Fruit fly (Drosophila melanogaster) whole organism, embryonic: ENCODE results near the gene Rbp.

Experiments
- ATbp ChIP-seq: fragments of 200-800 bp; sonication (Bioruptor generic); optimal IDR thresholded peaks from 2 replicates; lab custom pipeline; 2017; ENCODE audit warnings: missing biosample characterization, mild to moderate bottlenecking, missing genetic modification characterization, missing genetic modification reagents
- Adf1 ChIP-seq: fragments of 200-800 bp; sonication (Bioruptor generic); IDR thresholded peaks from 2 replicates; pipeline ENCODE4 v1.3.6; 2022; ENCODE audit warnings: missing biosample characterization, missing genetic modification characterization
- Aef1 ChIP-seq: fragments of 200-800 bp; sonication (Bioruptor generic); IDR thresholded peaks from 3 replicates; pipeline ENCODE4 v1.3.6; 2022; ENCODE audit warnings: missing biosample characterization, missing genetic modification characterization
- Atf3 ChIP-seq: fragments of 200-800 bp; sonication (Bioruptor generic); optimal IDR thresholded peaks from 3 replicates; lab custom pipeline; 2016; ENCODE audit warnings: missing biosample characterization, missing genetic modification characterization
- CG10959 ChIP-seq: fragments of 200-800 bp; sonication (Bioruptor generic); IDR thresholded peaks from 2 replicates; pipeline ENCODE4 v1.3.6; 2022; ENCODE audit warnings: missing biosample characterization, missing genetic modification characterization
- CG12659 ChIP-seq: fragments of 200-800 bp; sonication (Bioruptor generic); optimal IDR thresholded peaks from 3 replicates; lab custom pipeline; 2017; ENCODE audit warnings: mild to moderate bottlenecking, missing biosample characterization, missing genetic modification reagents, missing genetic modification characterization
- CG14441 ChIP-seq: fragments of 200-800 bp; sonication (Bioruptor generic); IDR thresholded peaks from 2 replicates; pipeline ENCODE4 v1.3.6; 2022; ENCODE audit warnings: missing biosample characterization, missing genetic modification characterization
- CG15514 ChIP-seq: fragments of 200-800 bp; sonication (Bioruptor generic); optimal IDR thresholded peaks from 3 replicates; lab custom pipeline; 2017; ENCODE audit warnings: missing biosample characterization, missing genetic modification characterization, mild to moderate bottlenecking, moderate library complexity, missing genetic modification reagents
- CG15601 ChIP-seq: fragments of 200-800 bp; sonication (Bioruptor generic); optimal IDR thresholded peaks from 3 replicates; lab custom pipeline; 2019; ENCODE audit warnings: missing biosample characterization, mild to moderate bottlenecking, missing genetic modification characterization, moderate library complexity
- CG17186 ChIP-seq: fragments of 200-800 bp; sonication (Bioruptor generic); optimal IDR thresholded peaks from 3 replicates; lab custom pipeline; 2017; ENCODE audit warnings: missing biosample characterization, missing genetic modification reagents, missing genetic modification characterization
- CG18764 ChIP-seq: fragments of 200-800 bp; sonication (Bioruptor generic); optimal IDR thresholded peaks from 3 replicates; lab custom pipeline; 2016; ENCODE audit warnings: missing biosample characterization, missing genetic modification characterization
- CG2120 ChIP-seq: fragments of 200-800 bp; sonication (Bioruptor generic); optimal IDR thresholded peaks from 3 replicates; lab custom pipeline; 2016; ENCODE audit warnings: missing biosample characterization, missing genetic modification characterization
- CG30020 ChIP-seq: fragments of 200-800 bp; optimal IDR thresholded peaks from 2 replicates; lab custom pipeline; 2019; ENCODE audit warnings: missing biosample characterization, mild to moderate bottlenecking, missing genetic modification characterization, moderate library complexity
- CG32532 ChIP-seq: fragments of 200-800 bp; sonication (Bioruptor generic); IDR thresholded peaks from 2 replicates; pipeline ENCODE4 v1.3.6; 2022; ENCODE audit warnings: missing biosample characterization, missing genetic modification characterization
- CG34376 ChIP-seq: fragments of 200-800 bp; sonication (Bioruptor generic); optimal IDR thresholded peaks from 2 replicates; lab custom pipeline; 2018; ENCODE audit warnings: missing biosample characterization, mild to moderate bottlenecking, missing genetic modification characterization
- CG3995 ChIP-seq: fragments of 200-800 bp; sonication (Bioruptor generic); optimal IDR thresholded peaks from 3 replicates; lab custom pipeline; 2016; ENCODE audit warnings: missing biosample characterization, missing genetic modification characterization
- CG4707 ChIP-seq: fragments of 200-800 bp; sonication (Bioruptor generic); optimal IDR thresholded peaks from 2 replicates; lab custom pipeline; 2018; ENCODE audit warnings: missing biosample characterization, mild to moderate bottlenecking, missing genetic modification characterization, moderate library complexity
- CG6689 ChIP-seq: fragments of 200-800 bp; sonication (Bioruptor generic); IDR thresholded peaks from 2 replicates; pipeline ENCODE4 v1.3.6; 2022; ENCODE audit warnings: missing biosample characterization, missing genetic modification characterization
- CG7271 ChIP-seq: fragments of 200-800 bp; sonication (Bioruptor generic); optimal IDR thresholded peaks from 2 replicates; lab custom pipeline; 2018; ENCODE audit warnings: missing biosample characterization, mild to moderate bottlenecking, missing genetic modification characterization, moderate library complexity
- Chrac-16 ChIP-seq: fragments of 200-800 bp; sonication (Bioruptor generic); optimal IDR thresholded peaks from 3 replicates; lab custom pipeline; 2016; ENCODE audit warnings: missing biosample characterization, missing genetic modification characterization
- CoRest ChIP-seq: fragments of 200-800 bp; sonication (Bioruptor generic); optimal IDR thresholded peaks from 3 replicates; lab custom pipeline; 2018; ENCODE audit warnings: missing biosample characterization, mild to moderate bottlenecking, missing genetic modification characterization, moderate library complexity
- D19A ChIP-seq: fragments of 200-800 bp; optimal IDR thresholded peaks from 3 replicates; lab custom pipeline; 2019; ENCODE audit warnings: missing biosample characterization, mild to moderate bottlenecking, missing genetic modification characterization, moderate library complexity
- Deaf1 ChIP-seq: fragments of 200-800 bp; optimal IDR thresholded peaks from 3 replicates; lab custom pipeline; 2019; ENCODE audit warnings: missing biosample characterization, mild to moderate bottlenecking, missing genetic modification characterization, moderate library complexity
- Dll ChIP-seq: fragments of 200-800 bp; sonication (Bioruptor generic); IDR thresholded peaks from 4 replicates; pipeline ENCODE4 v1.3.6; 2022; ENCODE audit warnings: missing biosample characterization, missing genetic modification characterization; ENCODE audit not compliant: partially characterized antibody
- HLH4C ChIP-seq: fragments of 200-800 bp; sonication (Bioruptor generic); IDR thresholded peaks from 3 replicates; pipeline ENCODE4 v1.3.6; 2022; ENCODE audit warnings: missing biosample characterization, missing genetic modification characterization; ENCODE audit not compliant: partially characterized antibody
- HLHmδ ChIP-seq: fragments of 200-800 bp; sonication (Bioruptor generic); optimal IDR thresholded peaks from 2 replicates; lab custom pipeline; 2018; ENCODE audit warnings: missing biosample characterization, mild to moderate bottlenecking, missing genetic modification characterization, moderate library complexity
- Hr51 ChIP-seq, 2 experiments: fragments of 200-800 bp; sonication (Bioruptor generic); optimal IDR thresholded peaks; 2 replicates in 1 of 2; 3 replicates in 1 of 2; lab custom pipeline; 2016 to 2018; ENCODE audit warnings: missing biosample characterization in 2 of 2, missing genetic modification characterization in 2 of 2, mild to moderate bottlenecking in 1 of 2, moderate library complexity in 1 of 2
- Kr ChIP-seq: fragments of 200-800 bp; sonication (Bioruptor generic); optimal IDR thresholded peaks from 2 replicates; lab custom pipeline; 2017; ENCODE audit warnings: missing biosample characterization, mild to moderate bottlenecking, missing genetic modification characterization
- Med ChIP-seq: fragments of 200-800 bp; sonication (Bioruptor generic); peaks from one replicate; lab custom pipeline; 2016; ENCODE audit warnings: missing biosample characterization, missing genetic modification characterization, mild to moderate bottlenecking, inconsistent platforms, moderate library complexity
- NC2β ChIP-seq: fragments of 200-800 bp; sonication (Bioruptor generic); optimal IDR thresholded peaks from 2 replicates; lab custom pipeline; 2016; ENCODE audit warnings: missing biosample characterization, missing genetic modification characterization
- amos ChIP-seq: fragments of 200-800 bp; sonication (Bioruptor generic); IDR thresholded peaks from 2 replicates; pipeline ENCODE4 v1.3.6; 2022; ENCODE audit warnings: missing biosample characterization, missing genetic modification characterization; ENCODE audit not compliant: partially characterized antibody
- ara ChIP-seq: fragments of 200-800 bp; sonication (Bioruptor generic); IDR thresholded peaks from 2 replicates; pipeline ENCODE4 v1.3.6; 2022; ENCODE audit warnings: missing biosample characterization, missing genetic modification characterization
- bowl ChIP-seq: fragments of 200-800 bp; sonication (Bioruptor generic); IDR thresholded peaks from 2 replicates; pipeline ENCODE4 v1.3.6; 2022; ENCODE audit warnings: missing biosample characterization, missing genetic modification characterization
- chn ChIP-seq: fragments of 200-800 bp; sonication (Bioruptor generic); optimal IDR thresholded peaks from 2 replicates; lab custom pipeline; 2016; ENCODE audit warnings: missing biosample characterization, missing genetic modification characterization
- corto ChIP-seq: fragments of 200-800 bp; sonication (Bioruptor generic); optimal IDR thresholded peaks from 2 replicates; lab custom pipeline; 2016; ENCODE audit warnings: missing biosample characterization, mild to moderate bottlenecking, missing genetic modification characterization, moderate library complexity
- dm ChIP-seq: fragments of 200-800 bp; sonication (Bioruptor generic); optimal IDR thresholded peaks from 3 replicates; lab custom pipeline; 2016; ENCODE audit warnings: missing biosample characterization, missing genetic modification characterization
- eyg ChIP-seq: fragments of 200-800 bp; sonication (Bioruptor generic); optimal IDR thresholded peaks from 3 replicates; lab custom pipeline; 2016; ENCODE audit warnings: missing biosample characterization, missing genetic modification characterization
- gro ChIP-seq: fragments of 200-800 bp; sonication (Bioruptor generic); optimal IDR thresholded peaks from 2 replicates; lab custom pipeline; 2016; ENCODE audit warnings: missing biosample characterization, missing genetic modification characterization
- h ChIP-seq: fragments of >200 bp; optimal IDR thresholded peaks from 2 replicates; lab custom pipeline; 2017
- hb ChIP-seq: fragments of 200-800 bp; sonication (Bioruptor generic); IDR thresholded peaks from 3 replicates; pipeline ENCODE4 v1.3.6; 2022; ENCODE audit warnings: missing biosample characterization, missing genetic modification characterization; ENCODE audit not compliant: partially characterized antibody
- inv ChIP-seq: fragments of 200-800 bp; sonication (Bioruptor generic); IDR thresholded peaks from 2 replicates; pipeline ENCODE4 v1.3.6; 2022; ENCODE audit warnings: missing biosample characterization, missing genetic modification characterization; ENCODE audit not compliant: partially characterized antibody
- jigr1 ChIP-seq: fragments of 200-800 bp; sonication (Bioruptor generic); IDR thresholded peaks from 3 replicates; pipeline ENCODE4 v1.3.6; 2022; ENCODE audit warnings: missing biosample characterization, missing genetic modification characterization
- kah ChIP-seq: fragments of 200-800 bp; sonication (Bioruptor generic); optimal IDR thresholded peaks from 2 replicates; lab custom pipeline; 2018; ENCODE audit warnings: missing biosample characterization, mild to moderate bottlenecking, missing genetic modification characterization
- nerfin-2 ChIP-seq: fragments of 200-800 bp; sonication (Bioruptor generic); IDR thresholded peaks from 2 replicates; pipeline ENCODE4 v1.3.6; 2022; ENCODE audit warnings: missing biosample characterization, missing genetic modification characterization; ENCODE audit not compliant: partially characterized antibody
- nmo ChIP-seq: fragments of 200-800 bp; sonication (Bioruptor generic); optimal IDR thresholded peaks from 2 replicates; lab custom pipeline; 2018; ENCODE audit warnings: missing biosample characterization, mild to moderate bottlenecking, missing genetic modification characterization, moderate library complexity
- odd ChIP-seq: fragments of 200-800 bp; sonication (Bioruptor generic); optimal IDR thresholded peaks from 2 replicates; lab custom pipeline; 2017; ENCODE audit warnings: missing biosample characterization, mild to moderate bottlenecking, missing genetic modification characterization
- prd ChIP-seq, 3 experiments: fragments of >200 bp in 2 of 3; fragments of 200-800 bp in 1 of 3; sonication (Bioruptor generic) in 1 of 3; optimal IDR thresholded peaks in 2 of 3; IDR thresholded peaks in 1 of 3; 2 replicates in 2 of 3; 3 replicates in 1 of 3; pipeline versions ENCODE4 v1.3.6 to Lab custom; 2017 to 2022; ENCODE audit warnings: missing biosample characterization in 1 of 3, missing genetic modification characterization in 1 of 3
- tll ChIP-seq, 2 experiments: fragments of 200-800 bp in 1 of 2; fragments of >200 bp in 1 of 2; sonication (Bioruptor generic) in 1 of 2; optimal IDR thresholded peaks; 2 replicates each; lab custom pipeline; 2017 to 2019; ENCODE audit warnings: missing biosample characterization in 2 of 2, missing genetic modification characterization in 2 of 2, mild to moderate bottlenecking in 1 of 2, moderate library complexity in 1 of 2
- z ChIP-seq: fragments of 200-800 bp; sonication (Bioruptor generic); IDR thresholded peaks from 3 replicates; pipeline ENCODE4 v1.3.6; 2022; ENCODE audit warnings: missing biosample characterization, missing genetic modification characterization

The Rbp gene

dm6 chr3R:15332994-15333393, 41.4 kb upstream of the Rbp start, which contains the start of the genes Fkbp39 and Cyfip (continued):
- TF ChIP-seq Adf1 (peak; percentile 68), Hr51 (GFP tag; optimal IDR thresholded peaks at IDR 0.05; lab: Kevin White, UChicago) (peak in 1 of 2 experiments; percentile 48), CG3995 (peak; percentile 18), Dll (GFP tag; lab: Robert Waterston, UW) (peak; percentile 74), Chrac-16 (peak; percentile 40), eyg (no peak), Kr (no peak), NC2β (GFP tag; lab: Kevin White, UChicago) (peak; percentile 80), ara (GFP tag; lab: Robert Waterston, UW) (no peak), dm (GFP tag; lab: Kevin White, UChicago) (peak; percentile 97), bowl (GFP tag; lab: Robert Waterston, UW) (no peak), corto (GFP tag; lab: Kevin White, UChicago) (no peak), CG12659 (peak; percentile 91), z (GFP tag; lab: Robert Waterston, UW) (no peak), nmo (GFP tag; lab: Kevin White, UChicago) (peak; percentile 76), CG2120 (GFP tag; lab: Kevin White, UChicago) (peak; percentile 71), gro (GFP tag; lab: Kevin White, UChicago) (peak; percentile 85), prd (optimal IDR thresholded peaks at IDR 0.05; lab: Kevin White, UChicago) (no peak), prd (GFP tag; IDR thresholded peaks at IDR 0.05; lab: Robert Waterston, UW) (peak; percentile 46; the same call in 2 of the 3 replicates), odd (GFP tag; lab: Kevin White, UChicago) (no peak), CG34376 (peak; percentile 15), kah (GFP tag; lab: Kevin White, UChicago) (peak; percentile 35), h (no peak), jigr1 (no peak), CG6689 (no peak), CG32532 (GFP tag; lab: Robert Waterston, UW) (peak; percentile 64), HLH4C (GFP tag; lab: Robert Waterston, UW) (peak; percentile 80), Atf3 (GFP tag; lab: Kevin White, UChicago) (no peak), CG4707 (GFP tag; lab: Kevin White, UChicago) (no peak), Med (GFP tag; lab: Kevin White, UChicago) (peak; percentile 98), ATbp (GFP tag; lab: Kevin White, UChicago) (no peak), CG18764 (GFP tag; lab: Kevin White, UChicago) (no peak), chn (peak; percentile 8), inv (GFP tag; lab: Robert Waterston, UW) (peak; percentile 59), CG15514 (peak; percentile 97), CG14441 (GFP tag; lab: Robert Waterston, UW) (no peak), CG10959 (no peak), CG30020 (tag; lab: Kevin White, UChicago) (peak; percentile 40), tll (GFP tag; optimal IDR thresholded peaks at IDR 0.05; lab: Kevin White, UChicago) (peak in 1 of 2 experiments; percentile 11), hb (GFP tag; lab: Robert Waterston, UW) (peak; percentile 70; the same call in 1 of the 3 replicates), Deaf1 (tag; lab: Kevin White, UChicago) (no peak), CoRest (peak; percentile 13), CG7271 (no peak), Aef1 (GFP tag; lab: Robert Waterston, UW) (peak; percentile 83), CG17186 (GFP tag; lab: Kevin White, UChicago) (peak; percentile 98), CG15601 (tag; lab: Kevin White, UChicago) (peak; percentile 53), D19A (tag; lab: Kevin White, UChicago) (no peak), nerfin-2 (GFP tag; lab: Robert Waterston, UW) (peak; percentile 39; the same call in 1 of the 2 replicates), HLHmδ (GFP tag; lab: Kevin White, UChicago) (peak; percentile 17), amos (GFP tag; lab: Robert Waterston, UW) (peak; percentile 77; the same call in 1 of the 2 replicates)
